Fruit fly (Drosophila melanogaster): Measurements from ENCODE around the gene CG32055.

- no peak for TF ChIP-seq Eip93F (GFP tag; optimal IDR thresholded peaks at IDR 0.05)
- no peak for TF ChIP-seq CG8632 (GFP tag; optimal IDR thresholded peaks at IDR 0.05)
- TF ChIP-seq pdm3 (GFP tag; optimal IDR thresholded peaks at IDR 0.05) = no peak
- TF ChIP-seq fd85E (GFP tag; optimal IDR thresholded peaks at IDR 0.05) = no peak
Measured at dm6 chr3L:10225214-10225729, 5.3 kb upstream of the CG32055 start, which contains the start of gene scramb1.

Measured in whole organism, prepupa.